Worm (Caenorhabditis elegans): Measurements from ENCODE around the gene spe-41.

The spe-41 gene

ce11 chrIII:3444139-3444538 lies at the start of gene spe-41:
spe-41 (minus strand) TSS chrIII:3444210.
- no peak for TF ChIP-seq ama-1 (optimal IDR thresholded peaks at IDR 0.05)
- TF ChIP-seq ama-1 (GFP tag; optimal IDR thresholded peaks at IDR 0.05): no peak
- no peak for TF ChIP-seq Y53G8AR.9 (GFP tag; conservative IDR thresholded peaks at IDR 0.05)
- TF ChIP-seq lsl-1 (GFP tag; optimal IDR thresholded peaks at IDR 0.05): no peak
- TF ChIP-seq snpc-1.3 (tag; optimal IDR thresholded peaks at IDR 0.05; ENCODE audit: insufficient read depth): no peak
- no peak for TF ChIP-seq rcor-1 (GFP tag; IDR thresholded peaks at IDR 0.05)
- TF ChIP-seq madf-10 (tag; optimal IDR thresholded peaks at IDR 0.05): no peak
- TF ChIP-seq ztf-18 (tag; optimal IDR thresholded peaks at IDR 0.05): no peak
- TF ChIP-seq madf-8 (GFP tag; conservative IDR thresholded peaks at IDR 0.05): no peak
- TF ChIP-seq tbx-9 (tag; optimal IDR thresholded peaks at IDR 0.05; ENCODE audit: borderline replicate concordance): no peak
- no peak for TF ChIP-seq hlh-12 (tag; optimal IDR thresholded peaks at IDR 0.05)
- TF ChIP-seq madf-6 (GFP tag; IDR thresholded peaks at IDR 0.05): no peak
- no peak for TF ChIP-seq F52B5.7 (tag; optimal IDR thresholded peaks at IDR 0.05)
- TF ChIP-seq madf-3 (GFP tag; IDR thresholded peaks at IDR 0.05): no peak

ce11 chrIII:3493138-3493537 lies 49.1 kb upstream of the spe-41 start, which contains the start of gene gly-14:
gly-14 (minus strand) TSS chrIII:3493238.
- no peak for TF ChIP-seq pha-4 (tag; optimal IDR thresholded peaks at IDR 0.05)
- no peak for TF ChIP-seq sdz-38 (tag; optimal IDR thresholded peaks at IDR 0.05)
- no peak for TF ChIP-seq nhr-90 (tag; optimal IDR thresholded peaks at IDR 0.05)
- no peak for TF ChIP-seq lsl-1 (GFP tag; optimal IDR thresholded peaks at IDR 0.05)
- no peak for TF ChIP-seq cebp-2 (GFP tag; IDR thresholded peaks at IDR 0.05)
- no peak for TF ChIP-seq him-1 (tag; optimal IDR thresholded peaks at IDR 0.05)
- TF ChIP-seq zim-3 (tag; optimal IDR thresholded peaks at IDR 0.05): no peak
- TF ChIP-seq T07F8.4 (tag; optimal IDR thresholded peaks at IDR 0.05): no peak
- no peak for TF ChIP-seq hrde-1 (tag; optimal IDR thresholded peaks at IDR 0.05; ENCODE audit: borderline replicate concordance)
- TF ChIP-seq F57C9.4 (tag; optimal IDR thresholded peaks at IDR 0.05): no peak
- no peak for TF ChIP-seq dpff-1 (tag; optimal IDR thresholded peaks at IDR 0.05)
- TF ChIP-seq madf-10 (tag; optimal IDR thresholded peaks at IDR 0.05): no peak
- no peak for TF ChIP-seq hlh-26 (GFP tag; conservative IDR thresholded peaks at IDR 0.05)
- no peak for TF ChIP-seq ceh-58 (GFP tag; IDR thresholded peaks at IDR 0.05)
- TF ChIP-seq ceh-79 (tag; optimal IDR thresholded peaks at IDR 0.05): no peak
- TF ChIP-seq tbx-9 (tag; optimal IDR thresholded peaks at IDR 0.05; ENCODE audit: borderline replicate concordance): no peak

- no peak for TF ChIP-seq ekl-4 (GFP tag; IDR thresholded peaks at IDR 0.05)
- TF ChIP-seq hmg-1.2 (GFP tag; IDR thresholded peaks at IDR 0.05): peak; percentile 65
Measured at ce11 chrIII:3488224-3488623, 44.2 kb upstream of the spe-41 start, which contains the start of gene C34C12.7. C34C12.7 (minus strand) TSS chrIII:3488341.

- TF ChIP-seq dpff-1 (tag; optimal IDR thresholded peaks at IDR 0.05): no peak
- no peak for TF ChIP-seq hrde-1 (tag; optimal IDR thresholded peaks at IDR 0.05; ENCODE audit: borderline replicate concordance)
- no peak for TF ChIP-seq ceh-100 (GFP tag; IDR thresholded peaks at IDR 0.05)
- no peak for TF ChIP-seq cebp-2 (GFP tag; IDR thresholded peaks at IDR 0.05)
Measured at ce11 chrIII:3487133-3487532, 43.1 kb upstream of the spe-41 start.

ce11 chrIII:3486055-3486454 lies 42.0 kb upstream of the spe-41 start:
- no peak for TF ChIP-seq ztf-25 (GFP tag; IDR thresholded peaks at IDR 0.05)
- no peak for TF ChIP-seq zim-3 (tag; optimal IDR thresholded peaks at IDR 0.05)
- TF ChIP-seq attf-3 (GFP tag; conservative IDR thresholded peaks at IDR 0.05): no peak
- no peak for TF ChIP-seq ceh-40 (GFP tag; IDR thresholded peaks at IDR 0.05)

Measured in whole organism, young adult.